Fruit fly (Drosophila melanogaster) whole organism, embryonic: ENCODE measurements around the gene Hsp83.

ENCODE experiments used
- CG10654 ChIP-seq: fragments of 200-800 bp; sonication (Bioruptor generic); optimal IDR thresholded peaks from 2 replicates; lab custom pipeline; 2016; ENCODE audit warnings: missing biosample characterization, missing genetic modification characterization
- CG11398 ChIP-seq: fragments of 200-800 bp; sonication (Bioruptor generic); optimal IDR thresholded peaks from 2 replicates; lab custom pipeline; 2016; ENCODE audit warnings: missing biosample characterization, missing genetic modification characterization
- CG12391 ChIP-seq: fragments of 200-800 bp; sonication (Bioruptor generic); optimal IDR thresholded peaks from 3 replicates; lab custom pipeline; 2018; ENCODE audit warnings: missing biosample characterization, mild to moderate bottlenecking, missing genetic modification characterization, moderate library complexity
- CG12659 ChIP-seq: fragments of 200-800 bp; sonication (Bioruptor generic); optimal IDR thresholded peaks from 3 replicates; lab custom pipeline; 2017; ENCODE audit warnings: mild to moderate bottlenecking, missing biosample characterization, missing genetic modification reagents, missing genetic modification characterization
- CG13894 ChIP-seq: fragments of 200-800 bp; sonication (Bioruptor generic); optimal IDR thresholded peaks from 3 replicates; lab custom pipeline; 2018; ENCODE audit warnings: missing biosample characterization, mild to moderate bottlenecking, missing genetic modification characterization, moderate library complexity
- CG16813 ChIP-seq: fragments of 200-800 bp; sonication (Bioruptor generic); IDR thresholded peaks from 3 replicates; pipeline ENCODE4 v1.3.6; 2022; ENCODE audit warnings: missing biosample characterization, missing genetic modification characterization; ENCODE audit not compliant: partially characterized antibody
- CG17328 ChIP-seq: fragments of 200-800 bp; sonication (Bioruptor generic); IDR thresholded peaks from 2 replicates; pipeline ENCODE4 v1.3.6; 2022; ENCODE audit warnings: missing biosample characterization, missing genetic modification characterization
- CG17912 ChIP-seq: fragments of 200-800 bp; sonication (Bioruptor generic); optimal IDR thresholded peaks from 2 replicates; lab custom pipeline; 2018; ENCODE audit warnings: missing biosample characterization, mild to moderate bottlenecking, missing genetic modification characterization
- CG1792 ChIP-seq: fragments of 200-800 bp; sonication (Bioruptor generic); optimal IDR thresholded peaks from 2 replicates; lab custom pipeline; 2016; ENCODE audit warnings: missing biosample characterization, missing genetic modification characterization
- CG2120 ChIP-seq: fragments of 200-800 bp; sonication (Bioruptor generic); optimal IDR thresholded peaks from 3 replicates; lab custom pipeline; 2016; ENCODE audit warnings: missing biosample characterization, missing genetic modification characterization
- CG3995 ChIP-seq: fragments of 200-800 bp; sonication (Bioruptor generic); optimal IDR thresholded peaks from 3 replicates; lab custom pipeline; 2016; ENCODE audit warnings: missing biosample characterization, missing genetic modification characterization
- CG5953 ChIP-seq: fragments of 200-800 bp; sonication (Bioruptor generic); IDR thresholded peaks from 2 replicates; pipeline ENCODE4 v1.3.6; 2022; ENCODE audit warnings: missing biosample characterization, missing genetic modification characterization
- CG6689 ChIP-seq: fragments of 200-800 bp; sonication (Bioruptor generic); IDR thresholded peaks from 2 replicates; pipeline ENCODE4 v1.3.6; 2022; ENCODE audit warnings: missing biosample characterization, missing genetic modification characterization
- CG8290 ChIP-seq, 3 experiments: fragments of 200-800 bp; sonication (Bioruptor generic); optimal IDR thresholded peaks; 2 replicates each; lab custom pipeline; 2016 to 2019; ENCODE audit warnings: missing biosample characterization in 3 of 3, missing genetic modification characterization in 3 of 3, mild to moderate bottlenecking in 2 of 3, moderate library complexity in 1 of 3
- CkIIα-i1 ChIP-seq: fragments of 200-800 bp; sonication (Bioruptor generic); IDR thresholded peaks from 2 replicates; pipeline ENCODE4 v1.3.6; 2022; ENCODE audit warnings: missing biosample characterization, missing genetic modification characterization
- CrebB ChIP-seq: fragments of 200-800 bp; sonication (Bioruptor generic); optimal IDR thresholded peaks from 3 replicates; lab custom pipeline; 2018; ENCODE audit warnings: missing biosample characterization, mild to moderate bottlenecking, missing genetic modification characterization
- Dek ChIP-seq: fragments of 200-800 bp; sonication (Bioruptor generic); optimal IDR thresholded peaks from 3 replicates; lab custom pipeline; 2019; ENCODE audit warnings: missing biosample characterization, mild to moderate bottlenecking, missing genetic modification characterization, moderate library complexity
- Drgx ChIP-seq: fragments of 200-800 bp; sonication (Bioruptor generic); IDR thresholded peaks from 2 replicates; pipeline ENCODE4 v1.3.6; 2022; ENCODE audit warnings: missing biosample characterization, missing genetic modification characterization
- Ets97D ChIP-seq: fragments of 200-800 bp; sonication (Bioruptor generic); optimal IDR thresholded peaks from 3 replicates; lab custom pipeline; 2016; ENCODE audit warnings: missing biosample characterization, missing genetic modification characterization
- Fer1 ChIP-seq: fragments of 200-800 bp; sonication (Bioruptor generic); optimal IDR thresholded peaks from 2 replicates; lab custom pipeline; 2017; ENCODE audit warnings: missing biosample characterization, mild to moderate bottlenecking, missing genetic modification characterization
- MESR4 ChIP-seq: fragments of 200-800 bp; sonication (Bioruptor generic); optimal IDR thresholded peaks from 2 replicates; lab custom pipeline; 2018; ENCODE audit warnings: missing biosample characterization, mild to moderate bottlenecking, missing genetic modification characterization, moderate library complexity
- Mad ChIP-seq: fragments of 200-800 bp; sonication (Bioruptor generic); optimal IDR thresholded peaks from 2 replicates; lab custom pipeline; 2016; ENCODE audit warnings: missing biosample characterization, missing genetic modification characterization
- Max ChIP-seq: fragments of 200-800 bp; sonication (Bioruptor generic); optimal IDR thresholded peaks from 2 replicates; lab custom pipeline; 2016; ENCODE audit warnings: missing biosample characterization, mild to moderate bottlenecking, missing genetic modification characterization
- Side ChIP-seq: fragments of 200-800 bp; sonication (Bioruptor generic); optimal IDR thresholded peaks from 2 replicates; lab custom pipeline; 2016; ENCODE audit warnings: missing biosample characterization, missing genetic modification characterization
- Sin3A ChIP-seq: fragments of >200 bp; optimal IDR thresholded peaks from 2 replicates; lab custom pipeline; 2018
- Sox102F ChIP-seq: fragments of 200-800 bp; sonication (Bioruptor generic); optimal IDR thresholded peaks from 2 replicates; lab custom pipeline; 2018; ENCODE audit warnings: missing biosample characterization, mild to moderate bottlenecking, missing genetic modification characterization, moderate library complexity
- Sry-δ ChIP-seq: fragments of 200-800 bp; sonication (Bioruptor generic); optimal IDR thresholded peaks from 2 replicates; lab custom pipeline; 2016; ENCODE audit warnings: missing biosample characterization, missing genetic modification characterization
- Stat92E ChIP-seq, 3 experiments: fragments of >200 bp in 2 of 3; fragments of 200-800 bp in 1 of 3; sonication (Bioruptor generic) in 1 of 3; optimal IDR thresholded peaks; 2 replicates each; lab custom pipeline; 2017 to 2019; ENCODE audit warnings: missing biosample characterization in 3 of 3, missing genetic modification characterization in 3 of 3, mild to moderate bottlenecking in 1 of 3, moderate library complexity in 1 of 3
- YL-1 ChIP-seq: fragments of 200-800 bp; sonication (Bioruptor generic); optimal IDR thresholded peaks from 3 replicates; lab custom pipeline; 2017; ENCODE audit warnings: missing biosample characterization, mild to moderate bottlenecking, missing genetic modification characterization
- abd-A ChIP-seq: fragments of 200-800 bp; sonication (Bioruptor generic); optimal IDR thresholded peaks from 3 replicates; lab custom pipeline; 2019; ENCODE audit warnings: missing biosample characterization, mild to moderate bottlenecking, missing genetic modification characterization, moderate library complexity
- br ChIP-seq: fragments of >200 bp; optimal IDR thresholded peaks from 2 replicates; lab custom pipeline; 2017
- chm ChIP-seq: fragments of 200-800 bp; sonication (Bioruptor generic); IDR thresholded peaks from 2 replicates; pipeline ENCODE4 v1.3.6; 2022; ENCODE audit warnings: missing biosample characterization, missing genetic modification characterization
- ci ChIP-seq: fragments of 200-800 bp; sonication (Bioruptor generic); IDR thresholded peaks from 3 replicates; pipeline ENCODE4 v1.3.6; 2022; ENCODE audit warnings: missing biosample characterization, missing genetic modification characterization
- da ChIP-seq: fragments of 200-800 bp; sonication (Bioruptor generic); optimal IDR thresholded peaks from 2 replicates; lab custom pipeline; 2016; ENCODE audit warnings: missing biosample characterization, missing genetic modification characterization
- fu2 ChIP-seq: fragments of 200-800 bp; sonication (Bioruptor generic); optimal IDR thresholded peaks from 2 replicates; lab custom pipeline; 2016; ENCODE audit warnings: missing biosample characterization, missing genetic modification characterization
- gro ChIP-seq: fragments of 200-800 bp; sonication (Bioruptor generic); optimal IDR thresholded peaks from 2 replicates; lab custom pipeline; 2016; ENCODE audit warnings: missing biosample characterization, missing genetic modification characterization
- gt ChIP-seq: fragments of 200-800 bp; sonication (Bioruptor generic); IDR thresholded peaks from 2 replicates; pipeline ENCODE4 v1.3.6; 2022; ENCODE audit warnings: missing biosample characterization, missing genetic modification characterization
- hb ChIP-seq: fragments of 200-800 bp; sonication (Bioruptor generic); IDR thresholded peaks from 3 replicates; pipeline ENCODE4 v1.3.6; 2022; ENCODE audit warnings: missing biosample characterization, missing genetic modification characterization; ENCODE audit not compliant: partially characterized antibody
- ind ChIP-seq: fragments of 200-800 bp; sonication (Bioruptor generic); optimal IDR thresholded peaks from 3 replicates; lab custom pipeline; 2016; ENCODE audit warnings: missing biosample characterization, missing genetic modification characterization
- kay ChIP-seq: fragments of 200-800 bp; sonication (Bioruptor generic); optimal IDR thresholded peaks from 2 replicates; lab custom pipeline; 2016; ENCODE audit warnings: missing biosample characterization, missing genetic modification characterization
- knrl ChIP-seq: fragments of 200-800 bp; sonication (Bioruptor generic); IDR thresholded peaks from 3 replicates; pipeline ENCODE4 v1.3.6; 2022; ENCODE audit warnings: missing biosample characterization, missing genetic modification characterization; ENCODE audit not compliant: partially characterized antibody
- lilli ChIP-seq: fragments of 200-800 bp; sonication (Bioruptor generic); optimal IDR thresholded peaks from 3 replicates; lab custom pipeline; 2016; ENCODE audit warnings: missing biosample characterization, missing genetic modification characterization
- maf-S ChIP-seq: fragments of 200-800 bp; sonication (Bioruptor generic); optimal IDR thresholded peaks from 2 replicates; lab custom pipeline; 2016; ENCODE audit warnings: missing biosample characterization, missing genetic modification characterization
- nerfin-1 ChIP-seq: fragments of 200-800 bp; sonication (Bioruptor generic); optimal IDR thresholded peaks from 3 replicates; lab custom pipeline; 2019; ENCODE audit warnings: missing biosample characterization, mild to moderate bottlenecking, missing genetic modification characterization, moderate library complexity
- pb ChIP-seq: fragments of 200-800 bp; sonication (Bioruptor generic); optimal IDR thresholded peaks from 3 replicates; lab custom pipeline; 2016; ENCODE audit warnings: missing biosample characterization, missing genetic modification characterization
- pum ChIP-seq: fragments of 200-800 bp; sonication (Bioruptor generic); optimal IDR thresholded peaks from 2 replicates; lab custom pipeline; 2016; ENCODE audit warnings: missing biosample characterization, missing genetic modification characterization
- pzg ChIP-seq: fragments of 200-800 bp; sonication (Bioruptor generic); optimal IDR thresholded peaks from 3 replicates; lab custom pipeline; 2018; ENCODE audit warnings: missing biosample characterization, mild to moderate bottlenecking, missing genetic modification characterization, moderate library complexity
- tin ChIP-seq: fragments of 200-800 bp; sonication (Bioruptor generic); optimal IDR thresholded peaks from 3 replicates; lab custom pipeline; 2016; ENCODE audit warnings: missing biosample characterization, missing genetic modification characterization
- vfl ChIP-seq: fragments of 200-800 bp; sonication (Bioruptor generic); optimal IDR thresholded peaks from 2 replicates; lab custom pipeline; 2016; ENCODE audit warnings: missing biosample characterization, missing genetic modification characterization
- zfh2 ChIP-seq: fragments of 200-800 bp; sonication (Bioruptor generic); optimal IDR thresholded peaks from 2 replicates; lab custom pipeline; 2016; ENCODE audit warnings: missing biosample characterization, missing genetic modification characterization

Hsp83 gene

DNA sequence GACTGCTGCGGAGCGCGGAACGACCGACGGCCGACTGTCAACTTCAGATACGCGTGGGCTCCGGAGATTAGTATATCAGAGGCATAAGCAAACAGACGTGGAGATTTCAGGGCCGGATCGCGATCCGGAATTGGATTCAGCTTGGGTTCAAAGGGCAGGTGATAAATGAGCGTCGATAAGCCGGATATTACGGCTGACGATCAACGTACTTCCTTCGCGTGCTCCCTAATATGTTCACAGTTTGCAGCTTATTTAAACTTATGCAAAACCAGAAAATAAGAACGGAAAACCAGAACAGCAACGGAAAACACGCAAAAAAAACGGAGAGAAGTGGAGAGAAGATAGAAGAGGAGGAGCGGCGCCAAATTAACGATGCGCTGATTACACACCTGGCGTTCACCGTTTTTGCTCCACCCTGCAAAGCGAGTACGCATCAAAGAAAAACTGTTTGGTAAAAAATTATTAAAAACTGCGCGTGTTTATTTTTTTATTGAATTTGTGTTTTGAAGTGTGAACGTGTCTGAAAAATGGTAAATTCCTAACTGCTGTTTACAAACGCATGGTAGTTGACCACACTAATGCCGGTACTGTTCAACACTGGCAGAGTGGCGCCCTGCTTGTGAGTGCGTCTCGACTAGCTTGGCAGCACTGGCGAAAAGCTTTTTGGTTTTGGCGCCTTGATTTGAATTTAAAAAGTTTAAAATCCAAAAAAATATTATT, 46.4 kb downstream of the Hsp83 start, which contains the start of gene CG17746 (continued):
- TF ChIP-seq chm (no peak), Sin3A (lab: Kevin White, UChicago) (peak; percentile 64), Dek (tag; lab: Kevin White, UChicago) (peak; percentile 54), pum (GFP tag; lab: Kevin White, UChicago) (peak; percentile 18), Sox102F (GFP tag; lab: Kevin White, UChicago) (no peak), Fer1 (GFP tag; lab: Kevin White, UChicago) (peak; percentile 46), kay (GFP tag; lab: Kevin White, UChicago) (peak; percentile 43), CG13894 (tag; lab: Kevin White, UChicago) (no peak), Stat92E (GFP tag; optimal IDR thresholded peaks at IDR 0.05; lab: Kevin White, UChicago) (peak in 1 of 3 experiments; percentile 38), CrebB (tag; lab: Kevin White, UChicago) (peak; percentile 15), hb (GFP tag; lab: Robert Waterston, UW) (peak; percentile 22; the same call in 1 of the 3 replicates), CG6689 (GFP tag; lab: Robert Waterston, UW) (no peak), CG11398 (GFP tag; lab: Kevin White, UChicago) (peak; percentile 4), CG10654 (GFP tag; lab: Kevin White, UChicago) (peak; percentile 47), CG1792 (peak; percentile 16), ci (peak; percentile 30; the same call in 2 of the 3 replicates), Side (GFP tag; lab: Kevin White, UChicago) (peak; percentile 56), CG5953 (no peak), CG16813 (peak; percentile 60; the same call in 2 of the 3 replicates), fu2 (GFP tag; lab: Kevin White, UChicago) (peak; percentile 32), nerfin-1 (peak; percentile 12), knrl (GFP tag; lab: Robert Waterston, UW) (peak; percentile 43; the same call in 1 of the 3 replicates), Max (GFP tag; lab: Kevin White, UChicago) (peak; percentile 41), CG12659 (GFP tag; lab: Kevin White, UChicago) (peak; percentile 75), lilli (GFP tag; lab: Kevin White, UChicago) (peak; percentile 62), Mad (GFP tag; lab: Kevin White, UChicago) (peak; percentile 41), CG12391 (peak; percentile 32), abd-A (tag; lab: Kevin White, UChicago) (no peak), zfh2 (GFP tag; lab: Kevin White, UChicago) (peak; percentile 54), da (peak; percentile 25), pb (GFP tag; lab: Kevin White, UChicago) (peak; percentile 14), maf-S (peak; percentile 59), Drgx (GFP tag; lab: Robert Waterston, UW) (no peak), CG3995 (GFP tag; lab: Kevin White, UChicago) (peak; percentile 1), MESR4 (GFP tag; lab: Kevin White, UChicago) (peak; percentile 74), vfl (GFP tag; lab: Kevin White, UChicago) (peak; percentile 59), YL-1 (GFP tag; lab: Kevin White, UChicago) (peak; percentile 78), pzg (GFP tag; lab: Kevin White, UChicago) (peak; percentile 99), Ets97D (GFP tag; lab: Kevin White, UChicago) (peak; percentile 90), CkIIα-i1 (GFP tag; lab: Robert Waterston, UW) (no peak), CG8290 (GFP tag; optimal IDR thresholded peaks at IDR 0.05; lab: Kevin White, UChicago) (peak; percentile 46), CG8290 (tag; optimal IDR thresholded peaks at IDR 0.05; lab: Kevin White, UChicago) (no peak), CG17912 (GFP tag; lab: Kevin White, UChicago) (peak; percentile 69), gt (GFP tag; lab: Robert Waterston, UW) (no peak), gro (peak; percentile 82), br (lab: Kevin White, UChicago) (no peak), ind (GFP tag; lab: Kevin White, UChicago) (peak; percentile 0), tin (GFP tag; lab: Kevin White, UChicago) (peak; percentile 45), CG17328 (GFP tag; lab: Robert Waterston, UW) (no peak), CG2120 (peak; percentile 76), Sry-δ (GFP tag; lab: Kevin White, UChicago) (peak; percentile 60)
